Worm (Caenorhabditis elegans) whole organism, L1 larva: Measurements from ENCODE around the gene C46E10.3.

ENCODE experiments used
- ceh-82 ChIP-seq, 3 experiments: fragments of 150-350 bp in 1 of 3; sonication (generic microtip) in 2 of 3; optimal IDR thresholded peaks; 2 replicates each; lab custom pipeline; 2014 to 2017; ENCODE audit warnings: missing biosample characterization in 3 of 3, missing genetic modification characterization in 3 of 3
- dpl-1 ChIP-seq, 3 experiments: fragments of 150-350 bp in 2 of 3; sonication (generic microtip) in 1 of 3; optimal IDR thresholded peaks; 2 replicates each; lab custom pipeline; 2014 to 2017; ENCODE audit warnings: missing biosample characterization in 3 of 3, missing genetic modification characterization in 3 of 3, missing genetic modification reagents in 3 of 3
- egl-13 ChIP-seq: sonication (generic microtip); optimal IDR thresholded peaks from 2 replicates; lab custom pipeline; 2016; ENCODE audit warnings: missing genotype, missing genetic modification reagents, missing genetic modification characterization, missing compliant biosample characterization
- lin-39 ChIP-seq: fragments of 150-350 bp; optimal IDR thresholded peaks from 2 replicates; lab custom pipeline; 2014; ENCODE audit warnings: missing biosample characterization, missing genetic modification reagents, missing genetic modification characterization
- nhr-12 ChIP-seq: sonication (generic microtip); optimal IDR thresholded peaks from 2 replicates; lab custom pipeline; 2017; ENCODE audit warnings: missing biosample characterization, missing genetic modification characterization
- skn-1 ChIP-seq: fragments of 150-350 bp; optimal IDR thresholded peaks from 2 replicates; lab custom pipeline; 2014; ENCODE audit warnings: missing biosample characterization, missing genetic modification characterization
- tbx-2 ChIP-seq: sonication (generic microtip); optimal IDR thresholded peaks from 2 replicates; lab custom pipeline; 2016; ENCODE audit warnings: missing genetic modification characterization, missing compliant biosample characterization
- unc-130 ChIP-seq: fragments of 150-350 bp; optimal IDR thresholded peaks from 2 replicates; lab custom pipeline; 2017; ENCODE audit warnings: missing biosample characterization, missing genetic modification characterization, inconsistent platforms
- ztf-11 ChIP-seq, 2 experiments: sonication (generic microtip); optimal IDR thresholded peaks; 2 replicates each; lab custom pipeline; 2016 to 2017; ENCODE audit warnings: missing genetic modification characterization in 2 of 2, missing biosample characterization in 1 of 2, missing compliant biosample characterization in 1 of 2
- ztf-4 ChIP-seq: fragments of 150-350 bp; optimal IDR thresholded peaks from 2 replicates; lab custom pipeline; 2014; ENCODE audit warnings: missing biosample characterization, missing genetic modification characterization

- no peak for TF ChIP-seq ceh-82 (tag; optimal IDR thresholded peaks at IDR 0.05; lab: Kevin White, UChicago)
- TF ChIP-seq lin-39 (tag; lab: Kevin White, UChicago) = no peak
- no peak for TF ChIP-seq ztf-11 (tag; optimal IDR thresholded peaks at IDR 0.05; lab: Kevin White, UChicago)
- TF ChIP-seq egl-13 (tag; lab: Kevin White, UChicago) = no peak
- TF ChIP-seq skn-1 (tag; lab: Kevin White, UChicago) = no peak
- no peak for TF ChIP-seq ztf-4 (tag; lab: Kevin White, UChicago)
- no peak for TF ChIP-seq unc-130 (tag; lab: Kevin White, UChicago)
- TF ChIP-seq dpl-1 (GFP tag; optimal IDR thresholded peaks at IDR 0.05; lab: Kevin White, UChicago) = no peak
- no peak for TF ChIP-seq nhr-12 (tag; lab: Kevin White, UChicago)
- no peak for TF ChIP-seq tbx-2 (tag; lab: Kevin White, UChicago)
Measured at ce11 chrII:3673493-3673892, 47.6 kb upstream of the C46E10.3 start, which contains the start of gene sea-1.
